Worm (Caenorhabditis elegans): ENCODE results near the gene F58G1.8.

The F58G1.8 gene

ce11 chrII:12939161-12939560 lies 13.7 kb upstream of the F58G1.8 start:
- TF ChIP-seq madf-6 (GFP tag; IDR thresholded peaks at IDR 0.05) (no peak), snpc-4 (GFP tag; optimal IDR thresholded peaks at IDR 0.05) (no peak), snpc-4 (tag; optimal IDR thresholded peaks at IDR 0.05) (peak in 1 of 4 experiments; percentile 33), hsf-1 (GFP tag; IDR thresholded peaks at IDR 0.05) (no peak), rpc-1 (optimal IDR thresholded peaks at IDR 0.05) (no peak), rpc-1 (tag; optimal IDR thresholded peaks at IDR 0.05) (no peak), C06A6.2 (GFP tag; conservative IDR thresholded peaks at IDR 0.05) (no peak), sdz-38 (tag; optimal IDR thresholded peaks at IDR 0.05) (no peak), nfya-1 (tag; optimal IDR thresholded peaks at IDR 0.05; ENCODE audit: borderline replicate concordance, insufficient read depth) (no peak), dpff-1 (tag; optimal IDR thresholded peaks at IDR 0.05) (no peak), hmg-1.2 (GFP tag; IDR thresholded peaks at IDR 0.05) (peak; percentile 38; the same call in 1 of the 2 replicates), lin-35 (GFP tag; optimal IDR thresholded peaks at IDR 0.05) (no peak), nfya-2 (GFP tag; IDR thresholded peaks at IDR 0.05) (no peak), cebp-1 (GFP tag; IDR thresholded peaks at IDR 0.05) (no peak), cebp-1 (tag; optimal IDR thresholded peaks at IDR 0.05) (peak; percentile 58)

- TF ChIP-seq F22D6.2 (tag; optimal IDR thresholded peaks at IDR 0.05): no peak
- TF ChIP-seq nfyb-1 (GFP tag; IDR thresholded peaks at IDR 0.05): no peak
- TF ChIP-seq T07F8.4 (tag; optimal IDR thresholded peaks at IDR 0.05): no peak
- TF ChIP-seq mcd-1 (GFP tag; IDR thresholded peaks at IDR 0.05): no peak
- TF ChIP-seq B0019.2 (GFP tag; conservative IDR thresholded peaks at IDR 0.05): no peak
- no peak for TF ChIP-seq egl-44 (GFP tag; IDR thresholded peaks at IDR 0.05)
- no peak for TF ChIP-seq akir-1 (GFP tag; optimal IDR thresholded peaks at IDR 0.05)
- no peak for TF ChIP-seq nhr-120 (GFP tag; IDR thresholded peaks at IDR 0.05)
- no peak for TF ChIP-seq ztf-28 (GFP tag; IDR thresholded peaks at IDR 0.05)
- no peak for TF ChIP-seq unc-62 (GFP tag; optimal IDR thresholded peaks at IDR 0.05)
- TF ChIP-seq K11D2.4 (GFP tag; IDR thresholded peaks at IDR 0.05): no peak
- TF ChIP-seq zfh-2 (GFP tag; conservative IDR thresholded peaks at IDR 0.05): no peak
- TF ChIP-seq hmg-1.2 (GFP tag; IDR thresholded peaks at IDR 0.05): no peak
- TF ChIP-seq bed-2 (GFP tag; IDR thresholded peaks at IDR 0.05): no peak
Observed at ce11 chrII:12935259-12935658, 9.8 kb upstream of the F58G1.8 start, which contains the start of gene lips-9. lips-9 (minus strand) TSS chrII:12935359.

- TF ChIP-seq athp-1 (tag; optimal IDR thresholded peaks at IDR 0.05) (no peak), sptf-2 (GFP tag; optimal IDR thresholded peaks at IDR 0.05) (no peak), ets-4 (GFP tag; optimal IDR thresholded peaks at IDR 0.05) (peak; percentile 1), sdz-38 (tag; optimal IDR thresholded peaks at IDR 0.05) (no peak), let-607 (tag; optimal IDR thresholded peaks at IDR 0.05) (peak; percentile 47 to 60), ZK185.1 (tag; optimal IDR thresholded peaks at IDR 0.05; ENCODE audit: poor library complexity, severe bottlenecking) (no peak), B0019.2 (GFP tag; conservative IDR thresholded peaks at IDR 0.05) (no peak), xnd-1 (tag; optimal IDR thresholded peaks at IDR 0.05) (no peak), nhr-80 (tag; optimal IDR thresholded peaks at IDR 0.05) (peak; percentile 77)
Observed at ce11 chrII:12931456-12931923, 6.0 kb upstream of the F58G1.8 start, which contains the start of gene dct-18. dct-18 (plus strand) TSS chrII:12931873.

ce11 chrII:12930138-12930537 lies 4.7 kb upstream of the F58G1.8 start:
- peak; percentile 33 for TF ChIP-seq nhr-80 (tag; optimal IDR thresholded peaks at IDR 0.05)
- TF ChIP-seq hmg-1.2 (GFP tag; IDR thresholded peaks at IDR 0.05): no peak

Data from whole organism, young adult.